Fruit fly (Drosophila melanogaster) whole organism, adult: Measurements from ENCODE around the gene CG42322.

ENCODE experiments used
- CG12768 ChIP-seq: fragments of 200-800 bp; sonication (Bioruptor generic); optimal IDR thresholded peaks from 2 replicates; lab custom pipeline; 2017; ENCODE audit warnings: missing biosample characterization, missing genetic modification characterization, mild to moderate bottlenecking, moderate library complexity, missing genetic modification reagents
- CG14711 ChIP-seq: fragments of 200-800 bp; sonication (Bioruptor generic); optimal IDR thresholded peaks from 2 replicates; lab custom pipeline; 2018; ENCODE audit warnings: missing biosample characterization, mild to moderate bottlenecking, missing genetic modification characterization, moderate library complexity
- CG33017 ChIP-seq: fragments of 200-800 bp; sonication (Bioruptor generic); optimal IDR thresholded peaks from 2 replicates; lab custom pipeline; 2018; ENCODE audit warnings: missing biosample characterization, mild to moderate bottlenecking, missing genetic modification characterization, moderate library complexity
- CG7045 ChIP-seq: fragments of 200-800 bp; sonication (Bioruptor generic); optimal IDR thresholded peaks from 2 replicates; lab custom pipeline; 2017; ENCODE audit warnings: missing biosample characterization, mild to moderate bottlenecking, missing genetic modification characterization
- Crg-1 ChIP-seq: fragments of 200-800 bp; sonication (Bioruptor generic); optimal IDR thresholded peaks from 2 replicates; lab custom pipeline; 2016; ENCODE audit warnings: missing biosample characterization, missing genetic modification characterization
- bab1 ChIP-seq: fragments of 200-800 bp; sonication (Bioruptor generic); optimal IDR thresholded peaks from 3 replicates; lab custom pipeline; 2019; ENCODE audit warnings: missing biosample characterization, mild to moderate bottlenecking, missing genetic modification characterization, moderate library complexity
- cnc ChIP-seq, 2 experiments: fragments of >200 bp; optimal IDR thresholded peaks; 2 replicates each; lab custom pipeline; 2017
- kay ChIP-seq: fragments of 200-800 bp; sonication (Bioruptor generic); peaks from one replicate; lab custom pipeline; 2016; ENCODE audit warnings: missing biosample characterization, missing genetic modification characterization, borderline replicate concordance
- tj ChIP-seq: fragments of 200-800 bp; sonication (Bioruptor generic); optimal IDR thresholded peaks from 3 replicates; lab custom pipeline; 2017; ENCODE audit warnings: missing biosample characterization, mild to moderate bottlenecking, missing genetic modification characterization, moderate library complexity
- toe ChIP-seq: fragments of 200-800 bp; sonication (Bioruptor generic); optimal IDR thresholded peaks from 2 replicates; lab custom pipeline; 2016; ENCODE audit warnings: missing biosample characterization, missing genetic modification characterization

dm6 chr3R:20766156-20766486, 26.2 kb downstream of the CG42322 start:
- TF ChIP-seq kay (GFP tag; lab: Kevin White, UChicago) (no peak), CG14711 (no peak), Crg-1 (GFP tag; lab: Kevin White, UChicago) (no peak), CG33017 (no peak), bab1 (no peak), CG12768 (GFP tag; lab: Kevin White, UChicago) (no peak), CG7045 (GFP tag; lab: Kevin White, UChicago) (no peak), toe (GFP tag; lab: Kevin White, UChicago) (no peak), cnc (optimal IDR thresholded peaks at IDR 0.05; lab: Kevin White, UChicago) (no peak), tj (GFP tag; lab: Kevin White, UChicago) (no peak)
